Worm (Caenorhabditis elegans) whole organism, young adult: ENCODE results near the gene F57B9.3.

Source experiments
- B0019.2 ChIP-seq: fragments of 200-800 bp; sonication (Bioruptor generic); conservative IDR thresholded peaks from 2 replicates; pipeline ENCODE4 v1.3.6; 2022; ENCODE audit warnings: missing genetic modification reagents, missing genetic modification characterization, missing compliant biosample characterization
- C17E4.6 ChIP-seq: fragments of 200-800 bp; sonication (Bioruptor generic); IDR thresholded peaks from 2 replicates; pipeline ENCODE4 v1.3.6; 2022; ENCODE audit warnings: missing genetic modification reagents, missing genetic modification characterization, missing compliant biosample characterization
- D2030.7 ChIP-seq: fragments of 200-800 bp; sonication (Bioruptor generic); IDR thresholded peaks from 2 replicates; pipeline ENCODE4 v1.3.6; 2022; ENCODE audit warnings: missing genetic modification reagents, missing genetic modification characterization, missing compliant biosample characterization
- T26A5.8 ChIP-seq: sonication (generic microtip); optimal IDR thresholded peaks from 2 replicates; lab custom pipeline; 2016; ENCODE audit warnings: missing genetic modification characterization, missing compliant biosample characterization
- Y53G8AR.9 ChIP-seq: fragments of 200-800 bp; sonication (Bioruptor generic); conservative IDR thresholded peaks from 2 replicates; pipeline ENCODE4 v1.3.6; 2022; ENCODE audit warnings: missing genetic modification reagents, missing genetic modification characterization, missing compliant biosample characterization
- Y56A3A.18 ChIP-seq: fragments of 200-800 bp; sonication (Bioruptor generic); IDR thresholded peaks from 2 replicates; pipeline ENCODE4 v1.3.6; 2022; ENCODE audit warnings: missing genetic modification reagents, missing genetic modification characterization, missing compliant biosample characterization
- Y95B8A.8 ChIP-seq: fragments of 200-800 bp; sonication (Bioruptor generic); IDR thresholded peaks from 2 replicates; pipeline ENCODE4 v1.3.6; 2022; ENCODE audit warnings: missing genetic modification reagents, missing genetic modification characterization, missing compliant biosample characterization
- aptf-3 ChIP-seq: fragments of 200-800 bp; sonication (Bioruptor generic); IDR thresholded peaks from 2 replicates; pipeline ENCODE4 v1.3.6; 2022; ENCODE audit warnings: missing genetic modification characterization, missing compliant biosample characterization
- atf-7 ChIP-seq: sonication (generic microtip); optimal IDR thresholded peaks from 2 replicates; lab custom pipeline; 2017; ENCODE audit warnings: mild to moderate bottlenecking, missing genetic modification characterization, missing compliant biosample characterization
- athp-1 ChIP-seq: sonication (generic microtip); optimal IDR thresholded peaks from 2 replicates; lab custom pipeline; 2017; ENCODE audit warnings: mild to moderate bottlenecking, missing genetic modification characterization, missing compliant biosample characterization
- attf-3 ChIP-seq: fragments of 200-800 bp; sonication (Bioruptor generic); conservative IDR thresholded peaks from 2 replicates; pipeline ENCODE4 v1.3.6; 2022; ENCODE audit warnings: missing genetic modification reagents, missing genetic modification characterization, missing compliant biosample characterization
- bed-2 ChIP-seq: fragments of 200-800 bp; sonication (Bioruptor generic); IDR thresholded peaks from 2 replicates; pipeline ENCODE4 v1.3.6; 2022; ENCODE audit warnings: missing genetic modification reagents, missing genetic modification characterization, missing compliant biosample characterization
- cebp-1 ChIP-seq, 2 experiments: fragments of 200-800 bp in 1 of 2; sonication (Bioruptor generic) in 1 of 2; sonication (generic microtip) in 1 of 2; IDR thresholded peaks in 1 of 2; optimal IDR thresholded peaks in 1 of 2; 2 replicates each; pipeline versions ENCODE4 v1.3.6 to Lab custom; 2017 to 2022; ENCODE audit warnings: missing compliant biosample characterization in 2 of 2, missing genetic modification characterization in 2 of 2, mild to moderate bottlenecking in 1 of 2, missing genetic modification reagents in 1 of 2, moderate library complexity in 1 of 2
- ceh-91 ChIP-seq: fragments of 200-800 bp; sonication (Bioruptor generic); IDR thresholded peaks from 2 replicates; pipeline ENCODE4 v1.3.6; 2022; ENCODE audit warnings: missing genetic modification reagents, missing genetic modification characterization, missing compliant biosample characterization
- dpl-1 ChIP-seq: fragments of 150-350 bp; optimal IDR thresholded peaks from 2 replicates; lab custom pipeline; 2014; ENCODE audit warnings: missing biosample characterization, missing genetic modification reagents, missing genetic modification characterization
- efl-1 ChIP-seq: fragments of 150-350 bp; optimal IDR thresholded peaks from 2 replicates; lab custom pipeline; 2014; ENCODE audit warnings: missing biosample characterization, missing genetic modification reagents, missing genetic modification characterization
- ets-4 ChIP-seq: fragments of 200-800 bp; sonication (Bioruptor generic); optimal IDR thresholded peaks from 2 replicates; lab custom pipeline; 2018; ENCODE audit warnings: mild to moderate bottlenecking, missing genetic modification characterization, missing compliant biosample characterization
- fkh-3 ChIP-seq: sonication (generic microtip); optimal IDR thresholded peaks from 2 replicates; lab custom pipeline; 2016; ENCODE audit warnings: mild to moderate bottlenecking, missing genetic modification characterization, missing compliant biosample characterization
- gei-17 ChIP-seq: fragments of 200-800 bp; sonication (Bioruptor generic); optimal IDR thresholded peaks from 2 replicates; lab custom pipeline; 2018; ENCODE audit warnings: mild to moderate bottlenecking, missing genetic modification characterization, missing compliant biosample characterization
- hrde-1 ChIP-seq: sonication (generic microtip); optimal IDR thresholded peaks from 2 replicates; lab custom pipeline; 2016; ENCODE audit warnings: missing genetic modification characterization, mild to moderate bottlenecking, missing compliant biosample characterization, moderate library complexity, missing genotype, missing genetic modification reagents, borderline replicate concordance
- hsf-1 ChIP-seq: fragments of 200-800 bp; sonication (Bioruptor generic); IDR thresholded peaks from 2 replicates; pipeline ENCODE4 v1.3.6; 2022; ENCODE audit warnings: missing genetic modification reagents, missing genetic modification characterization, missing compliant biosample characterization
- lag-1 ChIP-seq: fragments of 200-800 bp; sonication (Bioruptor generic); IDR thresholded peaks from 2 replicates; pipeline ENCODE4 v1.3.6; 2022; ENCODE audit warnings: missing genetic modification reagents, missing genetic modification characterization, missing compliant biosample characterization
- lin-54 ChIP-seq: fragments of 200-800 bp; sonication (Bioruptor generic); optimal IDR thresholded peaks from 2 replicates; lab custom pipeline; 2018; ENCODE audit warnings: mild to moderate bottlenecking, missing genetic modification characterization, missing compliant biosample characterization
- lsl-1 ChIP-seq: fragments of 200-800 bp; sonication (Bioruptor generic); optimal IDR thresholded peaks from 2 replicates; lab custom pipeline; 2018; ENCODE audit warnings: mild to moderate bottlenecking, missing genetic modification characterization, moderate library complexity, missing compliant biosample characterization
- madf-3 ChIP-seq: fragments of 200-800 bp; sonication (Bioruptor generic); IDR thresholded peaks from 2 replicates; pipeline ENCODE4 v1.3.6; 2022; ENCODE audit warnings: missing genetic modification reagents, missing genetic modification characterization, missing compliant biosample characterization
- madf-6 ChIP-seq: fragments of 200-800 bp; sonication (Bioruptor generic); IDR thresholded peaks from 2 replicates; pipeline ENCODE4 v1.3.6; 2022; ENCODE audit warnings: missing genetic modification reagents, missing genetic modification characterization, missing compliant biosample characterization
- madf-8 ChIP-seq: fragments of 200-800 bp; sonication (Bioruptor generic); conservative IDR thresholded peaks from 2 replicates; pipeline ENCODE4 v1.3.6; 2022; ENCODE audit warnings: missing genetic modification reagents, missing genetic modification characterization, missing compliant biosample characterization
- mel-28 ChIP-seq: sonication (generic microtip); optimal IDR thresholded peaks from 2 replicates; lab custom pipeline; 2016; ENCODE audit warnings: borderline replicate concordance, mild to moderate bottlenecking, missing genetic modification characterization, missing compliant biosample characterization
- mes-4 ChIP-seq: sonication (generic microtip); optimal IDR thresholded peaks from 2 replicates; lab custom pipeline; 2016; ENCODE audit warnings: missing genotype, missing genetic modification characterization, missing compliant biosample characterization
- nhr-27 ChIP-seq: fragments of 200-800 bp; sonication (Bioruptor generic); optimal IDR thresholded peaks from 2 replicates; lab custom pipeline; 2018; ENCODE audit warnings: mild to moderate bottlenecking, missing genetic modification characterization, moderate library complexity, missing compliant biosample characterization
- nhr-90 ChIP-seq: sonication (generic microtip); optimal IDR thresholded peaks from 2 replicates; lab custom pipeline; 2016; ENCODE audit warnings: missing genotype, mild to moderate bottlenecking, missing genetic modification characterization, missing compliant biosample characterization
- snpc-3.4 ChIP-seq: sonication (generic microtip); optimal IDR thresholded peaks from 2 replicates; lab custom pipeline; 2017; ENCODE audit warnings: missing genetic modification characterization, mild to moderate bottlenecking, missing compliant biosample characterization, antibody characterized with exemption, moderate library complexity, missing genotype, missing genetic modification reagents
- snpc-4 ChIP-seq, 5 experiments: fragments of 150-350 bp in 1 of 5; sonication (generic microtip) in 4 of 5; optimal IDR thresholded peaks; 2 replicates each; lab custom pipeline; 2014 to 2018; ENCODE audit warnings: missing genetic modification characterization in 5 of 5, missing biosample characterization in 3 of 5, antibody characterized with exemption in 2 of 5, mild to moderate bottlenecking in 2 of 5, missing compliant biosample characterization in 2 of 5, missing genotype in 2 of 5, moderate library complexity in 2 of 5, missing genetic modification reagents in 1 of 5
- tbx-9 ChIP-seq: sonication (generic microtip); optimal IDR thresholded peaks from 2 replicates; lab custom pipeline; 2016; ENCODE audit warnings: borderline replicate concordance, missing genetic modification characterization, inconsistent platforms, missing compliant biosample characterization
- unc-62 ChIP-seq: fragments of 150-350 bp; optimal IDR thresholded peaks from 2 replicates; lab custom pipeline; 2014; ENCODE audit warnings: missing biosample characterization, missing genetic modification reagents, missing genetic modification characterization
- xnd-1 ChIP-seq: sonication (generic microtip); optimal IDR thresholded peaks from 2 replicates; lab custom pipeline; 2016; ENCODE audit warnings: missing genotype, missing genetic modification reagents, missing genetic modification characterization, missing compliant biosample characterization
- zfh-2 ChIP-seq: fragments of 200-800 bp; sonication (Bioruptor generic); conservative IDR thresholded peaks from 2 replicates; pipeline ENCODE4 v1.3.6; 2022; ENCODE audit warnings: missing genetic modification reagents, missing genetic modification characterization, missing compliant biosample characterization
- zim-3 ChIP-seq: sonication (generic microtip); optimal IDR thresholded peaks from 2 replicates; lab custom pipeline; 2017; ENCODE audit warnings: mild to moderate bottlenecking, missing genetic modification characterization, moderate library complexity, missing compliant biosample characterization
- ztf-22 ChIP-seq: fragments of 200-800 bp; sonication (Bioruptor generic); optimal IDR thresholded peaks from 2 replicates; lab custom pipeline; 2018; ENCODE audit warnings: mild to moderate bottlenecking, missing genetic modification characterization, moderate library complexity, missing compliant biosample characterization

F57B9.3 gene

DNA sequence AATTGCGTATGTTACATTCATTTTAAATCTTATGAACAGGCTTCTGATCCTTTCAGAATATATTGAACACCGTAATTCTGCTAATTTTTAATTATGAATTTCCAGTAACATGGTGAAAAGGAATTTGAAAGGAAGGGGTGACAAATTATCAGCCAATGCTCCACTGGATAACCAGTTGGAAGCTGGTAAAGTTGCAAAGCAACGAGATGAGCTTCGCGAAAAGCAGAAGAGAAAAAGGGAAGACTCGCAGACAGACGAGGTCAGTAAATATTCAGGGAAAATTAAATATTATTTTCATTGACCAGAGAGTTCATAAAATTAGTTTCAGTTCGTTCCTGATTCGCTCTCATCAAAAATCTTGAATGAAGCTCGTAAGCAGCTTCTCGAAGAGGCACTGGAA lies 7.7 kb upstream of the F57B9.3 start, which contains the start of gene byn-1 (continued):
- TF ChIP-seq cebp-1 (GFP tag; IDR thresholded peaks at IDR 0.05; lab: Robert Waterston, UW), result no peak
- TF ChIP-seq cebp-1 (tag; optimal IDR thresholded peaks at IDR 0.05; lab: Kevin White, UChicago), result peak; percentile 22
- TF ChIP-seq snpc-4 (GFP tag; optimal IDR thresholded peaks at IDR 0.05; lab: Kevin White, UChicago), result no peak
- TF ChIP-seq snpc-4 (tag; optimal IDR thresholded peaks at IDR 0.05; lab: Kevin White, UChicago), result peak in 1 of 4 experiments; percentile 26
- no peak for TF ChIP-seq C17E4.6
- 0 out of 2 replicates have a peak, but pooled peaks have one; percentile 50 for TF ChIP-seq Y53G8AR.9 (GFP tag; lab: Robert Waterston, UW)
- TF ChIP-seq T26A5.8, result no peak
- peak; percentile 32 for TF ChIP-seq snpc-3.4 (tag; lab: Kevin White, UChicago)
- peak; percentile 76 for TF ChIP-seq fkh-3
- peak; percentile 35; the same call in 1 of the 2 replicates for TF ChIP-seq Y56A3A.18 (GFP tag; lab: Robert Waterston, UW)

DNA sequence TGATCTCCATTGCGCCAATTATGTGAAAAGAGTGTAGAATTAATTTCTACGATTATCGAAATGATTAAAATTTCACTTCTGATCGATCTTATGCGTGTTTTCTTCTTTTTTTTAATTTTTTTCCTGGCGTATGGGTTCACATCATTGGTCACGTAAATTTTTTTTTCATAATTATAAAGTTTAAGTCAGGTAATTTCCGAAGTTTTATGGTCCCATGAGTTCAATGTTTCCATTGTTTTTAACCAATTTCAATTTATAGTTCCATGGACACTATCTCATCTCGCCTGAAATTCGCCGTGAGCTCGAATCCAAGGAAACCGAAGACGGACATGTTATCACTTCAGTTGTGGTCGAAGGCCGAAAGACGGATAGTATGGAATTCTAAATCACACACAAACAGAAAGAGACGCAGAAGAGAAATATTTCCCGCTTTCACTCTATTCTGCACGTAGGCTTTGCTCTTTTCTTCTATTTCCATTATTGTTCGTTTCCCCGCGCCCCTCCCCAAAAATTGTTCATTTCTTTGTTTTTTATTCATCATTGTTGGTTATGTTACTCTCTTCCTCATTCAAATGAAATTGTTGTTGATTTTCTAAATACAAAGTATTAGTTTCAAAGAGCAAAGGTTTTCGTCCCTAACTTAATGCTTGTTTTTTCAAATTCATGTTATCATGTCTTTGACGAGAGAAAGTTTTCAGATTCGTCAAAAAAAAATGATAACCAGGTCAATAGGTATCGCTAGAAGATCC lies 4.2 kb upstream of the F57B9.3 start, which contains the start of the genes F57B9.8 and coq-2:
Gene F57B9.8, minus strand, starts transcription at position 51 of the 749 bp plus-strand sequence.
Gene coq-2, plus strand, starts transcription at position 699 of the 749 bp plus-strand sequence.
- TF ChIP-seq nhr-90 (tag; lab: Kevin White, UChicago) (no peak), lag-1 (GFP tag; lab: Robert Waterston, UW) (no peak), mel-28 (tag; lab: Kevin White, UChicago) (no peak), unc-62 (no peak), hrde-1 (no peak)

DNA sequence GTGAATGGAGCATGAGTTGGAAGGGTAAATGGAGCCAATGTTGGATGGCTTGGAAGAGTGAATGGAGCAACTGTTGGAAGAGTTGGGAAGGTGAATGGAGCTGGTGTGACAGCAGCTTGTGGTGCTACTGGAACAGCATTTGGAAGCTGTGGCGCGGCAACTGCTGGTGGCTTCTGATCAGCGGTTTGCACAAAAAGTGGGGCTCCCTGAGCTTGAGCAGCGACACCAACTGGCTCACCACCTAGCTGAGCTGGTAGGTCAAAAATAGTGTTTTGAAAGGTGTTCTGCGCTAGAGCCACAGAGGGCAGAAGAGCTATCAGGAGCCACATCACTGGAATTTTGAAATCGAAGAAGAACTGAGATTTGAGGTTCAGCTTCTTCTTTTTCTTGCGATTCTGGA lies 5.7 kb downstream of the F57B9.3 start:
- TF ChIP-seq madf-8 (GFP tag; lab: Robert Waterston, UW) (no peak), gei-17 (no peak), zim-3 (tag; lab: Kevin White, UChicago) (no peak), zfh-2 (peak; percentile 76), ztf-22 (GFP tag; lab: Kevin White, UChicago) (no peak), atf-7 (tag; lab: Kevin White, UChicago) (no peak), efl-1 (no peak), aptf-3 (no peak)

DNA sequence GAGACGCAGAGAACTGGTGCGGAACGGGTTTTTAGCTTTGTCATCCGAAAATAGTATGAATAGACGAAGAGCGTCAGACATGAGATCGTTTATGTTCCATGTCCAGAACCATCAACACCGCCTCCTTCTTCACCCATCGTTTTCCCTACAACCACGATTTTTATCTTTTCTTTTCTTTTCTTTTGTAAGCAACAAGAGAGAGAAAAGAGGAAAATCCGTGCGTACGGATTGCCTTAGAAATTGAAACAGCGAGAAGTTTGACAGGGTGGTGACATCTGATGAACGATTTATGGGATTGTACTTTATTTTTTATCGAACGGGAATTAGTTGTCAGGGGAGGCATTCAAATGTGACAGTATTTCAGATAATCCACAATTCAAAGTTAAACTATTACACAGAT lies 6.1 kb downstream of the F57B9.3 start, which contains the start of gene abu-13:
Gene abu-13, minus strand, starts transcription at position 152 of the 400 bp plus-strand sequence.
- no peak for TF ChIP-seq bed-2
- no peak for TF ChIP-seq aptf-3
- TF ChIP-seq tbx-9 (tag; lab: Kevin White, UChicago), result no peak
- TF ChIP-seq ztf-22 (GFP tag; lab: Kevin White, UChicago), result no peak
- TF ChIP-seq B0019.2, result no peak
- no peak for TF ChIP-seq ets-4 (GFP tag; lab: Kevin White, UChicago)

DNA sequence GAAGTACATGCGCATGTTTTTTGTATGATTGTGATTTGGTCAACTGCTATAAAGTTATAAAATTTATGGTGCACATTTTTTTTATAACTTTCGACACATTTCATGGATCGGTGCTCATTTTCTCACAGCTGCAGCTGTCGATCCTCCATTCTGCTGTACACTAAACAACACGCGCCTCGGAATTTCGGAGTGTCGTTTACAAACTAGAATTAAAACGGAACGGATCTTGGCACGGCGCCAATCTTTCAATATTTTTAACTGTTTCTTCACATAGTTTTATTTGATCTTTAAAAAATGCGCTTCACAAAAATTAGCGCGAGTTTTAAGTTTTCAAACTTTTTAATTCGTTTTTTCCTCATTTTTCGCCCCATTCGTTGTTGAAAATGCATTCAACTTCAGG lies 6.8 kb downstream of the F57B9.3 start, which contains the start of gene let-711:
Gene let-711, plus strand, starts transcription at position 337 of the 400 bp plus-strand sequence.
- TF ChIP-seq lsl-1 (peak; percentile 48), madf-6 (peak; percentile 92), attf-3 (GFP tag; lab: Robert Waterston, UW) (peak; percentile 95), hsf-1 (GFP tag; lab: Robert Waterston, UW) (0 out of 2 replicates have a peak, but pooled peaks have one; percentile 39), xnd-1 (tag; lab: Kevin White, UChicago) (peak; percentile 60), snpc-4 (GFP tag; optimal IDR thresholded peaks at IDR 0.05; lab: Kevin White, UChicago) (peak; percentile 22), snpc-4 (tag; optimal IDR thresholded peaks at IDR 0.05; lab: Kevin White, UChicago) (no peak), madf-8 (GFP tag; lab: Robert Waterston, UW) (peak; percentile 79), efl-1 (peak; percentile 89), ceh-91 (GFP tag; lab: Robert Waterston, UW) (peak; percentile 78), lin-54 (GFP tag; lab: Kevin White, UChicago) (peak; percentile 55), mes-4 (tag; lab: Kevin White, UChicago) (no peak), Y95B8A.8 (GFP tag; lab: Robert Waterston, UW) (0 out of 2 replicates have a peak, but pooled peaks have one; percentile 7), nhr-27 (no peak), dpl-1 (GFP tag; lab: Kevin White, UChicago) (peak; percentile 37), D2030.7 (GFP tag; lab: Robert Waterston, UW) (peak; percentile 53), madf-3 (GFP tag; lab: Robert Waterston, UW) (0 out of 2 replicates have a peak, but pooled peaks have one; percentile 79), athp-1 (tag; lab: Kevin White, UChicago) (no peak), snpc-3.4 (tag; lab: Kevin White, UChicago) (peak; percentile 7)
